Worm (Caenorhabditis elegans) whole organism, mixed stage, embryonic: Measurements from ENCODE around the gene sre-35.

Experiments
- blmp-1 ChIP-seq: fragments of 150-350 bp; optimal IDR thresholded peaks from 2 replicates; lab custom pipeline; 2014; ENCODE audit warnings: missing biosample characterization, missing genetic modification characterization
- ceh-39 ChIP-seq: fragments of 150-350 bp; optimal IDR thresholded peaks from 2 replicates; lab custom pipeline; 2014; ENCODE audit warnings: missing biosample characterization, missing genetic modification characterization
- ceh-43 ChIP-seq: fragments of 200-800 bp; sonication (Bioruptor generic); optimal IDR thresholded peaks from 2 replicates; lab custom pipeline; 2018; ENCODE audit warnings: mild to moderate bottlenecking, missing genetic modification characterization, moderate library complexity, missing compliant biosample characterization
- lin-13 ChIP-seq: fragments of 150-350 bp; optimal IDR thresholded peaks from 2 replicates; lab custom pipeline; 2014; ENCODE audit warnings: missing biosample characterization, missing genetic modification characterization
- lsy-2 ChIP-seq: fragments of 150-350 bp; optimal IDR thresholded peaks from 2 replicates; lab custom pipeline; 2014; ENCODE audit warnings: missing biosample characterization, missing genetic modification characterization
- mep-1 ChIP-seq: fragments of 150-350 bp; optimal IDR thresholded peaks from 2 replicates; lab custom pipeline; 2017; ENCODE audit warnings: missing biosample characterization, missing genetic modification reagents, missing genetic modification characterization, inconsistent platforms
- nhr-12 ChIP-seq: fragments of 150-350 bp; optimal IDR thresholded peaks from 2 replicates; lab custom pipeline; 2014; ENCODE audit warnings: missing biosample characterization, missing genetic modification characterization
- nhr-2 ChIP-seq: fragments of 150-350 bp; optimal IDR thresholded peaks from 2 replicates; lab custom pipeline; 2014; ENCODE audit warnings: missing biosample characterization, missing genetic modification characterization
- nhr-237 ChIP-seq: fragments of 150-350 bp; optimal IDR thresholded peaks from 2 replicates; lab custom pipeline; 2014; ENCODE audit warnings: missing biosample characterization, missing genetic modification characterization
- nhr-28 ChIP-seq: fragments of 150-350 bp; optimal IDR thresholded peaks from 2 replicates; lab custom pipeline; 2014; ENCODE audit warnings: missing biosample characterization, missing genetic modification characterization
- sptf-1 ChIP-seq: sonication (generic microtip); optimal IDR thresholded peaks from 2 replicates; lab custom pipeline; 2017; ENCODE audit warnings: mild to moderate bottlenecking, missing genetic modification characterization, moderate library complexity, missing compliant biosample characterization
- unc-39 ChIP-seq: fragments of 150-350 bp; optimal IDR thresholded peaks from 2 replicates; lab custom pipeline; 2014; ENCODE audit warnings: missing biosample characterization, missing genetic modification characterization
- ztf-11 ChIP-seq: fragments of 150-350 bp; optimal IDR thresholded peaks from 2 replicates; lab custom pipeline; 2014; ENCODE audit warnings: missing biosample characterization, missing genetic modification characterization

DNA sequence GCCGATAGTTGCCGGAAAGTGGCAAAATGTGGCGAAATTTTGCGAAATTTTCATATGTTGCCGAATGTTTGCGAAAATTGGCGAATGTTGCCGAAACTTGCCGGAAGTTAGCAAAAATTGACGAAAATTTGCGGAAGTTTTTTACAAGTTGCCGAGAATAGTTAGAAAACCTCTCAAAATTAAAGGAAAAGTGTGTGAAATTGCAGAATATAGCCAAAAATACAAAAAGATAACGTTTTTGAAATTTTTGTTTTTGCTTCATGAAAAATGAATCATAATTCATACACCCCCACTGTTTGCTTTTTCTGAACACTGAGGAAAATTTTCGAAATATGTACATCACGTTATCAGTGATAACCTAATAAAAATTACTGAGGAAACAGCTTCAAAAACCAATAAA, 29.0 kb upstream of the sre-35 start:
- no peak for TF ChIP-seq sptf-1
- no peak for TF ChIP-seq lin-13 (tag; lab: Kevin White, UChicago)
- TF ChIP-seq nhr-28 (tag; lab: Kevin White, UChicago): no peak
- no peak for TF ChIP-seq ceh-43 (GFP tag; lab: Kevin White, UChicago)
- no peak for TF ChIP-seq unc-39 (tag; lab: Kevin White, UChicago)
- TF ChIP-seq ceh-39 (tag; lab: Kevin White, UChicago): no peak
- no peak for TF ChIP-seq nhr-2
- no peak for TF ChIP-seq nhr-12 (tag; lab: Kevin White, UChicago)
- TF ChIP-seq lsy-2: no peak
- no peak for TF ChIP-seq nhr-237 (tag; lab: Kevin White, UChicago)
- no peak for TF ChIP-seq ztf-11 (tag; lab: Kevin White, UChicago)
- TF ChIP-seq mep-1 (tag; lab: Kevin White, UChicago): no peak
- TF ChIP-seq blmp-1 (tag; lab: Kevin White, UChicago): no peak
